Worm (Caenorhabditis elegans): ENCODE measurements around the gene txt-11.
A peak's percentile ranks its signal among the peaks of the same experiment; 100 is the strongest.
"Not testable (repeated sequence)": the region's sequence is repeated elsewhere in the genome, so short reads cannot be mapped to it uniquely, and the experiment has no call there.

Gene txt-11

ce11 chrV:3413010-3413409 is at the start of gene txt-11:
Gene txt-11 (plus strand): TSS chrV:3413310.
- TF ChIP-seq nhr-10 (tag; optimal IDR thresholded peaks at IDR 0.05) (no peak), sma-9 (GFP tag; optimal IDR thresholded peaks at IDR 0.05) (peak; percentile 64), sma-9 (tag; optimal IDR thresholded peaks at IDR 0.05) (no peak)

ce11 chrV:3367773-3368172 is 45.3 kb upstream of the txt-11 start, which contains the start of gene C04E12.2:
Gene C04E12.2 (plus strand): TSS chrV:3368073.
- TF ChIP-seq unc-62 (GFP tag; optimal IDR thresholded peaks at IDR 0.05); aly-2 (tag; optimal IDR thresholded peaks at IDR 0.05); F13H6.1 (tag; optimal IDR thresholded peaks at IDR 0.05): not testable (repeated sequence)

ce11 chrV:3372673-3373072 is 40.4 kb upstream of the txt-11 start, which contains the start of gene srx-121:
Gene srx-121 (minus strand): TSS chrV:3372773.
- no peak for TF ChIP-seq sma-9 (GFP tag; optimal IDR thresholded peaks at IDR 0.05)
- no peak for TF ChIP-seq sma-9 (tag; optimal IDR thresholded peaks at IDR 0.05)
- TF ChIP-seq ztf-4 (tag; optimal IDR thresholded peaks at IDR 0.05), result no peak
- no peak for TF ChIP-seq egl-27 (tag; optimal IDR thresholded peaks at IDR 0.05)
- TF ChIP-seq snpc-4 (tag; optimal IDR thresholded peaks at IDR 0.05), result no peak
- no peak for TF ChIP-seq nhr-10 (tag; optimal IDR thresholded peaks at IDR 0.05)
- no peak for TF ChIP-seq mbf-1 (tag; optimal IDR thresholded peaks at IDR 0.05)
- TF ChIP-seq gmeb-1 (tag; optimal IDR thresholded peaks at IDR 0.05), result no peak

DNA sequence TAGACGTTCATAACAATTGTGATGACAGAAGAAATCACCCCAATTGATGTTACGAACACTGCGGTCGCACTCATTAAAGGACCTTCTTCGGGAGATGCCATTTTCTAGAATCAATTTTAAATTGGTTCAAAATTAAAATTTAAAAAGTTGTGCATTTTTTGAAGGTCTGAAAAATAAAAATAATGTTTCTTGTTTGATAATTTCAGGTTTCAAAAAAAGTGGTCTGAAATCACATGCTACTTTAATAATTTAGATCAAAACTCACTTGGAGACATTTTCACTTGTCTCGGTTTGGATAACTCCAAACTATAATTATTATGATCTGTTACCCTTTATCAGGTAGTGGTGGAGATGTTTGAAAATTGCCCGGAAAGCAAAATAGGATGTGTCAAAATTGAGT is 36.1 kb upstream of the txt-11 start, which contains the start of gene srbc-2:
Gene srbc-2, minus strand, starts transcription at position 101 of the 400 bp plus-strand sequence.
- TF ChIP-seq skn-1 (tag; optimal IDR thresholded peaks at IDR 0.05) (no peak), ztf-11 (tag; optimal IDR thresholded peaks at IDR 0.05) (no peak), nhr-21 (tag; optimal IDR thresholded peaks at IDR 0.05) (no peak), sma-9 (GFP tag; optimal IDR thresholded peaks at IDR 0.05) (no peak), sma-9 (tag; optimal IDR thresholded peaks at IDR 0.05) (no peak)

ce11 chrV:3388299-3388698 is 24.8 kb upstream of the txt-11 start:
- TF ChIP-seq lin-13 (GFP tag; optimal IDR thresholded peaks at IDR 0.05) (no peak), fos-1 (tag; optimal IDR thresholded peaks at IDR 0.05) (peak; percentile 29), mbf-1 (tag; optimal IDR thresholded peaks at IDR 0.05) (no peak), lin-11 (tag; optimal IDR thresholded peaks at IDR 0.05) (no peak), ZK546.5 (tag; optimal IDR thresholded peaks at IDR 0.05) (no peak), nhr-129 (tag; optimal IDR thresholded peaks at IDR 0.05) (peak; percentile 31), nhr-23 (tag; optimal IDR thresholded peaks at IDR 0.05) (no peak), nhr-6 (tag; optimal IDR thresholded peaks at IDR 0.05) (no peak), C34F6.9 (tag; optimal IDR thresholded peaks at IDR 0.05) (peak; percentile 4), ceh-16 (tag; optimal IDR thresholded peaks at IDR 0.05) (no peak), crh-2 (tag; optimal IDR thresholded peaks at IDR 0.05) (no peak), sma-3 (GFP tag; optimal IDR thresholded peaks at IDR 0.05) (no peak), R02D3.7 (tag; optimal IDR thresholded peaks at IDR 0.05) (no peak), peb-1 (tag; optimal IDR thresholded peaks at IDR 0.05) (no peak), nhr-77 (tag; optimal IDR thresholded peaks at IDR 0.05) (no peak), aly-2 (tag; optimal IDR thresholded peaks at IDR 0.05) (no peak), sma-9 (GFP tag; optimal IDR thresholded peaks at IDR 0.05) (peak; percentile 91), sma-9 (tag; optimal IDR thresholded peaks at IDR 0.05) (no peak), ztf-1 (GFP tag; conservative IDR thresholded peaks at IDR 0.05) (no peak), ztf-4 (tag; optimal IDR thresholded peaks at IDR 0.05) (no peak), ceh-82 (tag; optimal IDR thresholded peaks at IDR 0.05) (no peak), egl-27 (tag; optimal IDR thresholded peaks at IDR 0.05) (peak; percentile 17), nhr-12 (tag; optimal IDR thresholded peaks at IDR 0.05) (no peak), ztf-11 (tag; optimal IDR thresholded peaks at IDR 0.05) (no peak), mdl-1 (tag; optimal IDR thresholded peaks at IDR 0.05) (no peak), lsy-2 (tag; optimal IDR thresholded peaks at IDR 0.05) (peak in 1 of 2 experiments; percentile 27), nhr-25 (tag; optimal IDR thresholded peaks at IDR 0.05) (no peak), unc-55 (GFP tag; optimal IDR thresholded peaks at IDR 0.05) (no peak), blmp-1 (tag; optimal IDR thresholded peaks at IDR 0.05; ENCODE audit: insufficient read depth) (no peak), zag-1 (tag; optimal IDR thresholded peaks at IDR 0.05) (no peak), F13H6.1 (tag; optimal IDR thresholded peaks at IDR 0.05) (peak; percentile 61), elt-1 (tag; optimal IDR thresholded peaks at IDR 0.05) (no peak), nhr-10 (tag; optimal IDR thresholded peaks at IDR 0.05) (no peak)

Data from whole organism, L2 larva.